Fruit fly (Drosophila melanogaster) whole organism, embryonic: ENCODE data around the gene Ubi-p63E.

Experiments used
- Awh ChIP-seq: fragments of 200-800 bp; sonication (Bioruptor generic); IDR thresholded peaks from 2 replicates; pipeline ENCODE4, ENCODE4 v1.3.6; 2022; ENCODE audit warnings: missing biosample characterization, missing genetic modification characterization
- CG11456 ChIP-seq: fragments of 200-800 bp; sonication (Bioruptor generic); IDR thresholded peaks from 3 replicates; pipeline ENCODE4 v1.3.6; 2022; ENCODE audit warnings: missing biosample characterization, missing genetic modification characterization
- CG12769 ChIP-seq: fragments of 200-800 bp; sonication (Bioruptor generic); optimal IDR thresholded peaks from 2 replicates; lab custom pipeline; 2019; ENCODE audit warnings: missing biosample characterization, mild to moderate bottlenecking, missing genetic modification characterization, moderate library complexity
- CG16863 ChIP-seq: fragments of 200-800 bp; sonication (Bioruptor generic); optimal IDR thresholded peaks from 3 replicates; lab custom pipeline; 2016; ENCODE audit warnings: missing biosample characterization, missing genetic modification characterization
- CG2116 ChIP-seq: fragments of 200-800 bp; sonication (Bioruptor generic); optimal IDR thresholded peaks from 3 replicates; lab custom pipeline; 2018; ENCODE audit warnings: missing biosample characterization, mild to moderate bottlenecking, missing genetic modification characterization
- CG43689 ChIP-seq: fragments of 200-800 bp; sonication (Bioruptor generic); IDR thresholded peaks from 2 replicates; pipeline ENCODE4 v1.3.6; 2022; ENCODE audit warnings: missing biosample characterization, missing genetic modification characterization
- CG6175 ChIP-seq: fragments of 200-800 bp; sonication (Bioruptor generic); IDR thresholded peaks from 3 replicates; pipeline ENCODE4 v1.3.6; 2022; ENCODE audit warnings: missing biosample characterization, missing genetic modification characterization
- CG9932 ChIP-seq: fragments of 200-800 bp; sonication (Bioruptor generic); IDR thresholded peaks from 2 replicates; pipeline ENCODE4 v1.3.6; 2022; ENCODE audit warnings: missing biosample characterization, missing genetic modification characterization
- D19A ChIP-seq: fragments of 200-800 bp; optimal IDR thresholded peaks from 3 replicates; lab custom pipeline; 2019; ENCODE audit warnings: missing biosample characterization, mild to moderate bottlenecking, missing genetic modification characterization, moderate library complexity
- Dp ChIP-seq: fragments of 200-800 bp; sonication (Bioruptor generic); optimal IDR thresholded peaks from 2 replicates; lab custom pipeline; 2018; ENCODE audit warnings: missing biosample characterization, mild to moderate bottlenecking, missing genetic modification characterization, moderate library complexity
- Fer1 ChIP-seq: fragments of 200-800 bp; sonication (Bioruptor generic); optimal IDR thresholded peaks from 2 replicates; lab custom pipeline; 2017; ENCODE audit warnings: missing biosample characterization, mild to moderate bottlenecking, missing genetic modification characterization
- Hmr ChIP-seq: fragments of 200-800 bp; sonication (Bioruptor generic); optimal IDR thresholded peaks from 3 replicates; lab custom pipeline; 2017; ENCODE audit warnings: mild to moderate bottlenecking, missing biosample characterization, missing genetic modification reagents, missing genetic modification characterization
- Mad ChIP-seq: fragments of 200-800 bp; sonication (Bioruptor generic); optimal IDR thresholded peaks from 2 replicates; lab custom pipeline; 2016; ENCODE audit warnings: missing biosample characterization, missing genetic modification characterization
- Max ChIP-seq: fragments of 200-800 bp; sonication (Bioruptor generic); optimal IDR thresholded peaks from 2 replicates; lab custom pipeline; 2016; ENCODE audit warnings: missing biosample characterization, mild to moderate bottlenecking, missing genetic modification characterization
- Med ChIP-seq: fragments of 200-800 bp; sonication (Bioruptor generic); peaks from one replicate; lab custom pipeline; 2016; ENCODE audit warnings: missing biosample characterization, missing genetic modification characterization, mild to moderate bottlenecking, inconsistent platforms, moderate library complexity
- PHDP ChIP-seq: fragments of 200-800 bp; sonication (Bioruptor generic); optimal IDR thresholded peaks from 3 replicates; lab custom pipeline; 2018; ENCODE audit warnings: missing biosample characterization, mild to moderate bottlenecking, missing genetic modification characterization, moderate library complexity
- Ptx1 ChIP-seq: fragments of 200-800 bp; sonication (Bioruptor generic); IDR thresholded peaks from 2 replicates; pipeline ENCODE4 v1.3.6; 2022; ENCODE audit warnings: missing biosample characterization, missing genetic modification characterization
- Rfx ChIP-seq: fragments of 200-800 bp; sonication (Bioruptor generic); IDR thresholded peaks from 2 replicates; pipeline ENCODE4 v1.3.6; 2022; ENCODE audit warnings: missing biosample characterization, missing genetic modification characterization
- Sox102F ChIP-seq: fragments of 200-800 bp; sonication (Bioruptor generic); optimal IDR thresholded peaks from 2 replicates; lab custom pipeline; 2018; ENCODE audit warnings: missing biosample characterization, mild to moderate bottlenecking, missing genetic modification characterization, moderate library complexity
- TFAM ChIP-seq: fragments of 200-800 bp; sonication (Bioruptor generic); optimal IDR thresholded peaks from 2 replicates; lab custom pipeline; 2017; ENCODE audit warnings: missing biosample characterization, missing genetic modification characterization, inconsistent platforms
- Xrp1 ChIP-seq: fragments of 200-800 bp; sonication (Bioruptor generic); IDR thresholded peaks from 2 replicates; pipeline ENCODE4 v1.3.6; 2022; ENCODE audit warnings: missing biosample characterization, missing genetic modification characterization
- amos ChIP-seq: fragments of 200-800 bp; sonication (Bioruptor generic); IDR thresholded peaks from 2 replicates; pipeline ENCODE4 v1.3.6; 2022; ENCODE audit warnings: missing biosample characterization, missing genetic modification characterization; ENCODE audit not compliant: partially characterized antibody
- ase ChIP-seq: fragments of 200-800 bp; sonication (Bioruptor generic); IDR thresholded peaks from 3 replicates; pipeline ENCODE4 v1.3.6; 2022; ENCODE audit warnings: missing biosample characterization, missing genetic modification characterization
- ato ChIP-seq: fragments of 200-800 bp; sonication (Bioruptor generic); IDR thresholded peaks from 2 replicates; pipeline ENCODE4 v1.3.6; 2022; ENCODE audit warnings: missing biosample characterization, missing genetic modification characterization; ENCODE audit not compliant: partially characterized antibody
- chif ChIP-seq, 2 experiments: fragments of 200-800 bp; sonication (Bioruptor generic); optimal IDR thresholded peaks; 3 replicates each; lab custom pipeline; 2016; ENCODE audit warnings: missing biosample characterization in 2 of 2, missing genetic modification characterization in 2 of 2
- danr ChIP-seq: fragments of 200-800 bp; sonication (Bioruptor generic); IDR thresholded peaks from 2 replicates; pipeline ENCODE4 v1.3.6; 2022; ENCODE audit warnings: missing biosample characterization, missing genetic modification characterization
- dimm ChIP-seq: fragments of 200-800 bp; sonication (Bioruptor generic); IDR thresholded peaks from 2 replicates; pipeline ENCODE4 v1.3.6; 2022; ENCODE audit warnings: missing biosample characterization, missing genetic modification characterization
- dmrt11E ChIP-seq: fragments of 200-800 bp; sonication (Bioruptor generic); optimal IDR thresholded peaks from 3 replicates; lab custom pipeline; 2018; ENCODE audit warnings: missing biosample characterization, mild to moderate bottlenecking, missing genetic modification characterization, moderate library complexity
- gfzf ChIP-seq: fragments of 200-800 bp; sonication (Bioruptor generic); optimal IDR thresholded peaks from 2 replicates; lab custom pipeline; 2016; ENCODE audit warnings: missing biosample characterization, mild to moderate bottlenecking, missing genetic modification characterization, moderate library complexity
- gsb-n ChIP-seq: fragments of 200-800 bp; sonication (Bioruptor generic); optimal IDR thresholded peaks from 3 replicates; lab custom pipeline; 2018; ENCODE audit warnings: missing biosample characterization, mild to moderate bottlenecking, missing genetic modification characterization
- lmd ChIP-seq: fragments of 200-800 bp; sonication (Bioruptor generic); IDR thresholded peaks from 2 replicates; pipeline ENCODE4 v1.3.6; 2022; ENCODE audit warnings: missing biosample characterization, missing genetic modification characterization
- nmo ChIP-seq: fragments of 200-800 bp; sonication (Bioruptor generic); optimal IDR thresholded peaks from 2 replicates; lab custom pipeline; 2018; ENCODE audit warnings: missing biosample characterization, mild to moderate bottlenecking, missing genetic modification characterization, moderate library complexity
- pan ChIP-seq, 4 experiments: fragments of >200 bp in 3 of 4; fragments of 200-800 bp in 1 of 4; sonication (Bioruptor generic) in 1 of 4; optimal IDR thresholded peaks in 3 of 4; IDR thresholded peaks in 1 of 4; 2 replicates each; pipeline versions ENCODE4 v1.3.6 to Lab custom; 2017 to 2022; ENCODE audit warnings: missing biosample characterization in 2 of 4, missing genetic modification characterization in 2 of 4, mixed read lengths in 1 of 4
- pb ChIP-seq: fragments of 200-800 bp; sonication (Bioruptor generic); optimal IDR thresholded peaks from 3 replicates; lab custom pipeline; 2016; ENCODE audit warnings: missing biosample characterization, missing genetic modification characterization
- rib ChIP-seq: fragments of 200-800 bp; sonication (Bioruptor generic); IDR thresholded peaks from 2 replicates; pipeline ENCODE4 v1.3.6; 2022; ENCODE audit warnings: missing biosample characterization, missing genetic modification characterization
- sd ChIP-seq: fragments of 200-800 bp; sonication (Bioruptor generic); optimal IDR thresholded peaks from 3 replicates; lab custom pipeline; 2018; ENCODE audit warnings: missing biosample characterization, mild to moderate bottlenecking, missing genetic modification characterization, moderate library complexity
- sens ChIP-seq: fragments of 200-800 bp; sonication (Bioruptor generic); peaks from one replicate; lab custom pipeline; 2016; ENCODE audit warnings: missing biosample characterization, missing genetic modification characterization
- slou ChIP-seq: fragments of 200-800 bp; sonication (Bioruptor generic); optimal IDR thresholded peaks from 3 replicates; lab custom pipeline; 2016; ENCODE audit warnings: missing biosample characterization, missing genetic modification characterization
- stc ChIP-seq: fragments of 200-800 bp; sonication (Bioruptor generic); IDR thresholded peaks from 2 replicates; pipeline ENCODE4 v1.3.6; 2022; ENCODE audit warnings: missing biosample characterization, missing genetic modification characterization
- vvl ChIP-seq: fragments of 200-800 bp; sonication (Bioruptor generic); IDR thresholded peaks from 2 replicates; pipeline ENCODE4 v1.3.6; 2022; ENCODE audit warnings: missing biosample characterization, missing genetic modification characterization

Gene Ubi-p63E

dm6 chr3L:3862504-3863380, 40.2 kb downstream of the Ubi-p63E start (continued):
- no peak for TF ChIP-seq ato (GFP tag; lab: Robert Waterston, UW)
- peak; percentile 61 for TF ChIP-seq gsb-n
- peak; percentile 77 for TF ChIP-seq CG16863
- no peak for TF ChIP-seq CG43689 (GFP tag; lab: Robert Waterston, UW)
- no peak for TF ChIP-seq gfzf (GFP tag; lab: Kevin White, UChicago)
- peak; percentile 76 for TF ChIP-seq Sox102F (GFP tag; lab: Kevin White, UChicago)
- peak; percentile 86 for TF ChIP-seq Xrp1 (GFP tag; lab: Robert Waterston, UW)
- TF ChIP-seq CG9932 (GFP tag; lab: Robert Waterston, UW): no peak; the same call in 1 of the 2 replicates
- no peak for TF ChIP-seq rib (GFP tag; lab: Robert Waterston, UW)
- TF ChIP-seq Ptx1 (GFP tag; lab: Robert Waterston, UW): peak; percentile 66
- peak; percentile 40 for TF ChIP-seq CG12769 (tag; lab: Kevin White, UChicago)
- peak; percentile 34 for TF ChIP-seq TFAM (GFP tag; lab: Kevin White, UChicago)
- TF ChIP-seq lmd: peak; percentile 52
- peak; percentile 42; the same call in 1 of the 3 replicates for TF ChIP-seq CG6175 (GFP tag; lab: Robert Waterston, UW)
- TF ChIP-seq nmo: peak; percentile 85
- TF ChIP-seq vvl (GFP tag; lab: Robert Waterston, UW): peak; percentile 51; the same call in 1 of the 2 replicates
- no peak for TF ChIP-seq Fer1
- peak; percentile 28 for TF ChIP-seq Mad (GFP tag; lab: Kevin White, UChicago)
- peak; percentile 95 for TF ChIP-seq dmrt11E (tag; lab: Kevin White, UChicago)
- TF ChIP-seq danr (GFP tag; lab: Robert Waterston, UW): no peak
- no peak for TF ChIP-seq CG11456 (GFP tag; lab: Robert Waterston, UW)
- peak; percentile 70 to 89 for TF ChIP-seq chif (GFP tag; optimal IDR thresholded peaks at IDR 0.05; lab: Kevin White, UChicago)
- no peak for TF ChIP-seq Dp
- TF ChIP-seq slou (GFP tag; lab: Kevin White, UChicago): no peak
- no peak for TF ChIP-seq pb (GFP tag; lab: Kevin White, UChicago)

DNA sequence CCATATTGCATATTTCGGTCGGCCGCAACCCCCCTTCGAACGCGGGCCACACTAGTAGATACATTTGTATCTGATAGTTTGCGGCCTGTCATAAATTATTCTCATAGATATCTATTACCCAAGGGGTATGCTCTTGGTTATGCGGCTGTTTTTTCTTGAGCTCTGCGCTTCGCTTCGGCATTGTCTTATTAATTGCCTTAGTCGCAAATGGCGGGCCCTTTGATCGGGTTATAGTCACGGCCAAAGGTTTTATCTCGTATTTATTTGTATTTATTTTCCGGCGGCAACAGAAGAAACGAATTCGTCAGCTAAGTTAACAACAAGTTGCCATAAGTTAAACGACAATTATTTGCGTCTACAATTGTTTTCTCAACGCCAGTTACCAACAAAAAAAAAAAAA, 47.0 kb downstream of the Ubi-p63E start:
- TF ChIP-seq Awh (GFP tag; lab: Robert Waterston, UW) (peak; percentile 82), Max (GFP tag; lab: Kevin White, UChicago) (no peak), Med (GFP tag; lab: Kevin White, UChicago) (peak; percentile 62), ase (no peak), D19A (tag; lab: Kevin White, UChicago) (no peak), pan (optimal IDR thresholded peaks at IDR 0.05; lab: Kevin White, UChicago) (no peak), pan (GFP tag; optimal IDR thresholded peaks at IDR 0.05 in 1 of 2, IDR thresholded peaks at IDR 0.05 in 1 of 2) (peak in 1 of 2 experiments; percentile 51), Rfx (GFP tag; lab: Robert Waterston, UW) (peak; percentile 17; the same call in 1 of the 2 replicates), sd (tag; lab: Kevin White, UChicago) (peak; percentile 41), stc (GFP tag; lab: Robert Waterston, UW) (0 out of 2 replicates have a peak, but pooled peaks have one; percentile 13), Hmr (peak; percentile 10), dimm (GFP tag; lab: Robert Waterston, UW) (no peak), Sox102F (GFP tag; lab: Kevin White, UChicago) (no peak), amos (no peak), PHDP (peak; percentile 9), sens (GFP tag; lab: Kevin White, UChicago) (peak; percentile 53), CG2116 (GFP tag; lab: Kevin White, UChicago) (no peak)
- TF ChIP-seq, all 482 proteins: peak for 9
